Fruit fly (Drosophila melanogaster) Kc167 (cell line): ENCODE results near the gene Pax.

Experiments
- h ChIP-seq: fragments of >200 bp; optimal IDR thresholded peaks from 3 replicates; lab custom pipeline; 2018; ENCODE audit warnings: missing external identifiers
- psq ChIP-seq: fragments of >200 bp; optimal IDR thresholded peaks from 2 replicates; lab custom pipeline; 2017; ENCODE audit warnings: missing external identifiers

DNA sequence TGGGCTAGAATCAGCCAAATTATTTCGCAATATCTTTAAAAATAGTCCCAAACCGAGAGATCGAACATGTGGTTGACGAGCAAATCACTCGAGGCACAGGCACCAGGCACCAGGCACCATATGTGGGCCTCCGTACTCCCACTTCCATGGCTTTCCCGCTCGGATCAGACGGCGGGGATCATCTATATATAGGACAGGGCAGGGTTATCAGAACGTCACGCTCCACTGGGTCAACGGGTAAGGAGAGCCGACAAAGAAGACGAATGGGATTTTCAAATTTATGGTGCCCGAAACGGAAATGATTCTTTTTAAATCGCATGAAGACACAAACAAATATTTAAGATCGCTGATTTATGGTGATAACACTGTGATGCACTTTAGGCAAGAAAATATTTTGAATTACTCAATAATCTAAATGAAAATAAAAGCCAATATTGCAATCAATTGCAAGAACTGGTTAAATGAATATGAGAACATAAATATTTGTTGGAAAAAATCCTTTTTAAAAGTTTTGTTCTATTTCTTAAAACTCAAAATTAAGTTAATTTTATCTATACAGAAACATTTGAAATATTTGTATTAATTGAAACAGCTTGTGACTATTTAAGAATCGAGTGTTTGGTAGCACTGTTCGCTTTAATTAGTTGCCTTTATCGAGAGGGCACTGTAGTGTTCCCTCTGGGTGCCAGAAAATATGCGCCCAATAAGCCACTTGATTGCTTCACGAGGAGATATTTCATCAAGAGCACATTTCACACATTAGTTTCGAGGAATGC is 13.1 kb downstream of the Pax start:
- TF ChIP-seq psq (no peak), h (lab: Kevin White, UChicago) (no peak)
